Worm (Caenorhabditis elegans) whole organism, L2 larva: Measurements from ENCODE around the gene crb-1.

Experiments
- C34F6.9 ChIP-seq: fragments of 150-350 bp; optimal IDR thresholded peaks from 2 replicates; lab custom pipeline; 2014; ENCODE audit warnings: missing biosample characterization, missing genetic modification characterization
- F13H6.1 ChIP-seq: sonication (generic microtip); optimal IDR thresholded peaks from 2 replicates; lab custom pipeline; 2016; ENCODE audit warnings: missing genetic modification characterization, missing compliant biosample characterization
- R02D3.7 ChIP-seq: fragments of 150-350 bp; optimal IDR thresholded peaks from 2 replicates; lab custom pipeline; 2014; ENCODE audit warnings: missing biosample characterization, missing genetic modification characterization
- Y55F3AM.14 ChIP-seq: fragments of 200-800 bp; sonication (Bioruptor generic); optimal IDR thresholded peaks from 2 replicates; lab custom pipeline; 2018; ENCODE audit warnings: mild to moderate bottlenecking, missing genetic modification characterization, missing compliant biosample characterization
- alr-1 ChIP-seq: fragments of 150-350 bp; optimal IDR thresholded peaks from 2 replicates; lab custom pipeline; 2014; ENCODE audit warnings: missing biosample characterization, missing genetic modification characterization
- ama-1 ChIP-seq: fragments of 150-350 bp; optimal IDR thresholded peaks from 2 replicates; lab custom pipeline; 2018; ENCODE audit warnings: inconsistent platforms
- blmp-1 ChIP-seq: sonication (generic microtip); optimal IDR thresholded peaks from 2 replicates; lab custom pipeline; 2017; ENCODE audit warnings: missing genetic modification characterization, mild to moderate bottlenecking, missing compliant biosample characterization, antibody characterized with exemption, moderate library complexity; ENCODE audit not compliant: insufficient read depth
- crh-2 ChIP-seq: sonication (generic microtip); optimal IDR thresholded peaks from 2 replicates; lab custom pipeline; 2017; ENCODE audit warnings: missing biosample characterization, missing genetic modification characterization
- dmd-4 ChIP-seq: sonication (generic microtip); optimal IDR thresholded peaks from 2 replicates; lab custom pipeline; 2017; ENCODE audit warnings: missing biosample characterization, missing genetic modification characterization
- egl-27 ChIP-seq: sonication (generic microtip); optimal IDR thresholded peaks from 3 replicates; lab custom pipeline; 2017; ENCODE audit warnings: missing biosample characterization, missing genetic modification reagents, missing genetic modification characterization
- fos-1 ChIP-seq: fragments of 150-350 bp; optimal IDR thresholded peaks from 2 replicates; lab custom pipeline; 2014; ENCODE audit warnings: missing biosample characterization, missing genetic modification characterization
- gmeb-1 ChIP-seq: fragments of 150-350 bp; optimal IDR thresholded peaks from 2 replicates; lab custom pipeline; 2014; ENCODE audit warnings: missing biosample characterization, missing genetic modification characterization
- lin-39 ChIP-seq: fragments of 150-350 bp; optimal IDR thresholded peaks from 2 replicates; lab custom pipeline; 2014; ENCODE audit warnings: missing biosample characterization, missing genetic modification reagents, missing genetic modification characterization
- lsy-2 ChIP-seq, 2 experiments: fragments of 150-350 bp in 1 of 2; sonication (generic microtip) in 1 of 2; optimal IDR thresholded peaks; 2 replicates each; lab custom pipeline; 2014 to 2017; ENCODE audit warnings: missing biosample characterization in 2 of 2, missing genetic modification characterization in 2 of 2
- mab-5 ChIP-seq: fragments of 150-350 bp; optimal IDR thresholded peaks from 2 replicates; lab custom pipeline; 2014; ENCODE audit warnings: missing biosample characterization, missing genetic modification characterization
- mbf-1 ChIP-seq: sonication (generic microtip); optimal IDR thresholded peaks from 2 replicates; lab custom pipeline; 2017; ENCODE audit warnings: missing biosample characterization, missing genetic modification characterization
- mdl-1 ChIP-seq, 2 experiments: fragments of 150-350 bp in 1 of 2; sonication (generic microtip) in 1 of 2; optimal IDR thresholded peaks; 2 replicates each; lab custom pipeline; 2017; ENCODE audit warnings: missing biosample characterization in 2 of 2, missing genetic modification characterization in 2 of 2
- nhr-10 ChIP-seq: sonication (generic microtip); optimal IDR thresholded peaks from 2 replicates; lab custom pipeline; 2017; ENCODE audit warnings: missing biosample characterization, missing genetic modification characterization
- nhr-11 ChIP-seq: fragments of 150-350 bp; optimal IDR thresholded peaks from 2 replicates; lab custom pipeline; 2014; ENCODE audit warnings: missing biosample characterization, missing genetic modification characterization
- nhr-129 ChIP-seq: fragments of 150-350 bp; optimal IDR thresholded peaks from 2 replicates; lab custom pipeline; 2014; ENCODE audit warnings: missing biosample characterization, missing genetic modification characterization
- nhr-21 ChIP-seq: fragments of 150-350 bp; optimal IDR thresholded peaks from 2 replicates; lab custom pipeline; 2014; ENCODE audit warnings: missing biosample characterization, missing genetic modification characterization
- nhr-23 ChIP-seq: fragments of 150-350 bp; optimal IDR thresholded peaks from 2 replicates; lab custom pipeline; 2014; ENCODE audit warnings: missing biosample characterization, missing genetic modification reagents, missing genetic modification characterization
- nhr-237 ChIP-seq: fragments of 150-350 bp; optimal IDR thresholded peaks from 2 replicates; lab custom pipeline; 2014; ENCODE audit warnings: missing biosample characterization, missing genetic modification characterization
- nhr-6 ChIP-seq: fragments of 150-350 bp; optimal IDR thresholded peaks from 2 replicates; lab custom pipeline; 2014; ENCODE audit warnings: missing biosample characterization, missing genetic modification characterization
- nhr-77 ChIP-seq: fragments of 150-350 bp; optimal IDR thresholded peaks from 2 replicates; lab custom pipeline; 2014; ENCODE audit warnings: missing biosample characterization, missing genetic modification characterization
- peb-1 ChIP-seq: fragments of 150-350 bp; optimal IDR thresholded peaks from 2 replicates; lab custom pipeline; 2014; ENCODE audit warnings: missing biosample characterization, missing genetic modification characterization
- sma-3 ChIP-seq: sonication (generic microtip); optimal IDR thresholded peaks from 2 replicates; lab custom pipeline; 2016; ENCODE audit warnings: missing genetic modification reagents, missing genetic modification characterization, missing compliant biosample characterization
- sma-9 ChIP-seq, 2 experiments: fragments of 150-350 bp in 1 of 2; sonication (generic microtip) in 1 of 2; optimal IDR thresholded peaks; 2 replicates each; lab custom pipeline; 2014 to 2016; ENCODE audit warnings: missing genetic modification characterization in 2 of 2, mild to moderate bottlenecking in 1 of 2, missing biosample characterization in 1 of 2, missing compliant biosample characterization in 1 of 2, missing genetic modification reagents in 1 of 2, moderate library complexity in 1 of 2
- snpc-4 ChIP-seq: fragments of 150-350 bp; optimal IDR thresholded peaks from 2 replicates; lab custom pipeline; 2014; ENCODE audit warnings: missing biosample characterization, missing genetic modification characterization
- unc-55 ChIP-seq: fragments of 150-350 bp; sonication (generic microtip); optimal IDR thresholded peaks from 3 replicates; lab custom pipeline; 2014; ENCODE audit warnings: missing biosample characterization, missing genetic modification reagents, missing genetic modification characterization
- zag-1 ChIP-seq: fragments of 150-350 bp; optimal IDR thresholded peaks from 2 replicates; lab custom pipeline; 2014; ENCODE audit warnings: missing biosample characterization, missing genetic modification characterization
- ztf-11 ChIP-seq: sonication (generic microtip); optimal IDR thresholded peaks from 2 replicates; lab custom pipeline; 2017; ENCODE audit warnings: missing biosample characterization, missing genetic modification characterization
- ztf-4 ChIP-seq: fragments of 150-350 bp; optimal IDR thresholded peaks from 2 replicates; lab custom pipeline; 2014; ENCODE audit warnings: missing biosample characterization, missing genetic modification characterization

Gene crb-1

DNA sequence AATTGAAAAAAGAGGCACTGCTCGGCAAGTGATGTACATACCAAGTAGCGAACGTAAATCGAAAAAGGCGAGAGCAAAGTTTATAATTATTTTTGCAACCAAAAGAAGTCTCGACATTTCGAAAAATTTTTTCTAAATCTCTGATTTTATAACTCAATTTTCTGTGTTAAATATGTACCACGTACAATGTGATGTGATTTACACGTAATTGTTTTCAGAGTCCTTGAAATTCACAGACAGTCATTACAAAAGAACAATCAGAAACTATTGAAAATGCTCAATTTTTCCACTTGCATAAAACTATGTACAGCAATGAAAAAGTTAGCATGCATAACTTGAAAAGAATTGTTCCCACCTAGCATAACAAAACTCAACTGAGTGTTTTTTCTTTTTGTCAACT, 10.8 kb downstream of the crb-1 start:
- TF ChIP-seq alr-1 (no peak), ztf-11 (tag; lab: Kevin White, UChicago) (no peak), sma-9 (GFP tag; optimal IDR thresholded peaks at IDR 0.05; lab: Kevin White, UChicago) (no peak), sma-9 (tag; optimal IDR thresholded peaks at IDR 0.05; lab: Kevin White, UChicago) (no peak), Y55F3AM.14 (no peak), crh-2 (no peak), peb-1 (no peak), nhr-237 (no peak), sma-3 (no peak), nhr-23 (tag; lab: Kevin White, UChicago) (no peak), F13H6.1 (no peak), R02D3.7 (tag; lab: Kevin White, UChicago) (no peak), nhr-77 (tag; lab: Kevin White, UChicago) (no peak), gmeb-1 (tag; lab: Kevin White, UChicago) (no peak)

- TF ChIP-seq nhr-11 (tag; lab: Kevin White, UChicago) = no peak
- TF ChIP-seq nhr-237 = no peak
- no peak for TF ChIP-seq crh-2
- no peak for TF ChIP-seq peb-1
- TF ChIP-seq R02D3.7 (tag; lab: Kevin White, UChicago) = no peak
- TF ChIP-seq Y55F3AM.14 = no peak
- no peak for TF ChIP-seq nhr-21 (tag; lab: Kevin White, UChicago)
- TF ChIP-seq egl-27 (tag; lab: Kevin White, UChicago) = no peak
- no peak for TF ChIP-seq unc-55 (GFP tag; lab: Kevin White, UChicago)
- TF ChIP-seq dmd-4 (tag; lab: Kevin White, UChicago) = no peak
- no peak for TF ChIP-seq C34F6.9 (tag; lab: Kevin White, UChicago)
- TF ChIP-seq mdl-1 (tag; optimal IDR thresholded peaks at IDR 0.05; lab: Kevin White, UChicago) = no peak
- no peak for TF ChIP-seq sma-9 (GFP tag; optimal IDR thresholded peaks at IDR 0.05; lab: Kevin White, UChicago)
- TF ChIP-seq sma-9 (tag; optimal IDR thresholded peaks at IDR 0.05; lab: Kevin White, UChicago) = no peak
- TF ChIP-seq alr-1 = no peak
- no peak for TF ChIP-seq nhr-129
These were observed 12.6 kb downstream of the crb-1 start, which contains the start of gene F11C7.6 for ce11 chrX:17401264-17401663. F11C7.6 (plus strand) TSS chrX:17401564.

- no peak for TF ChIP-seq nhr-6 (tag; lab: Kevin White, UChicago)
- TF ChIP-seq ama-1 (lab: Kevin White, UChicago) = no peak
- TF ChIP-seq blmp-1 (tag; lab: Kevin White, UChicago) = no peak
- TF ChIP-seq fos-1 (tag; lab: Kevin White, UChicago) = no peak
- TF ChIP-seq sma-9 (GFP tag; optimal IDR thresholded peaks at IDR 0.05; lab: Kevin White, UChicago) = no peak
- no peak for TF ChIP-seq sma-9 (tag; optimal IDR thresholded peaks at IDR 0.05; lab: Kevin White, UChicago)
- no peak for TF ChIP-seq nhr-129
- TF ChIP-seq lsy-2 (tag; optimal IDR thresholded peaks at IDR 0.05; lab: Kevin White, UChicago) = no peak
- TF ChIP-seq snpc-4 = no peak
- no peak for TF ChIP-seq nhr-21 (tag; lab: Kevin White, UChicago)
- TF ChIP-seq nhr-10 (tag; lab: Kevin White, UChicago) = no peak
- TF ChIP-seq F13H6.1 = no peak
- no peak for TF ChIP-seq unc-55 (GFP tag; lab: Kevin White, UChicago)
- TF ChIP-seq mab-5 (tag; lab: Kevin White, UChicago) = no peak
- TF ChIP-seq zag-1 (tag; lab: Kevin White, UChicago) = no peak
- no peak for TF ChIP-seq nhr-77 (tag; lab: Kevin White, UChicago)
- no peak for TF ChIP-seq R02D3.7 (tag; lab: Kevin White, UChicago)
- no peak for TF ChIP-seq ztf-4 (tag; lab: Kevin White, UChicago)
- no peak for TF ChIP-seq mdl-1 (tag; optimal IDR thresholded peaks at IDR 0.05; lab: Kevin White, UChicago)
- TF ChIP-seq mbf-1 (tag; lab: Kevin White, UChicago) = no peak
- no peak for TF ChIP-seq lin-39 (tag; lab: Kevin White, UChicago)
These were observed 13.4 kb downstream of the crb-1 start for ce11 chrX:17400425-17400824.

ce11 chrX:17398293-17398692, 15.5 kb downstream of the crb-1 start, which contains the start of gene F11C7.7:
F11C7.7 (plus strand) TSS chrX:17398593.
- TF ChIP-seq R02D3.7 (tag; lab: Kevin White, UChicago) (no peak), sma-3 (no peak)

ce11 chrX:17396456-17396855, 17.4 kb downstream of the crb-1 start, which contains the start of the genes vap-1 and F11C7.2:
vap-1 (minus strand) TSS chrX:17396556.
F11C7.2 (plus strand) TSS chrX:17396814.
- no peak for TF ChIP-seq sma-3
- TF ChIP-seq dmd-4 (tag; lab: Kevin White, UChicago) = no peak
- no peak for TF ChIP-seq F13H6.1
